Worm (Caenorhabditis elegans) whole organism, early embryonic: Measurements from ENCODE around the gene pgp-4.

Source experiments
- F13C5.2 ChIP-seq: sonication (generic microtip); optimal IDR thresholded peaks from 2 replicates; lab custom pipeline; 2017; ENCODE audit warnings: mild to moderate bottlenecking, missing genetic modification characterization, inconsistent platforms, missing compliant biosample characterization
- aly-1 ChIP-seq: sonication (generic microtip); optimal IDR thresholded peaks from 2 replicates; lab custom pipeline; 2016; ENCODE audit warnings: missing genetic modification characterization, missing compliant biosample characterization
- ama-1 ChIP-seq: fragments of 150-350 bp; optimal IDR thresholded peaks from 2 replicates; lab custom pipeline; 2014
- ceh-13 ChIP-seq: fragments of 200-800 bp; sonication (Bioruptor generic); optimal IDR thresholded peaks from 2 replicates; lab custom pipeline; 2018; ENCODE audit warnings: mild to moderate bottlenecking, missing genetic modification characterization, missing compliant biosample characterization
- hnd-1 ChIP-seq: sonication (generic microtip); optimal IDR thresholded peaks from 2 replicates; lab custom pipeline; 2016; ENCODE audit warnings: missing genetic modification characterization, missing compliant biosample characterization
- pes-1 ChIP-seq: fragments of 200-800 bp; sonication (Bioruptor generic); IDR thresholded peaks from 2 replicates; pipeline ENCODE4 v1.3.6; 2022; ENCODE audit warnings: missing genetic modification reagents, missing genetic modification characterization, missing compliant biosample characterization
- scrt-1 ChIP-seq: fragments of 200-800 bp; sonication (Bioruptor generic); IDR thresholded peaks from 2 replicates; pipeline ENCODE4 v1.3.6; 2022; ENCODE audit warnings: missing genetic modification characterization, missing compliant biosample characterization
- tbx-11 ChIP-seq: fragments of 200-800 bp; sonication (Bioruptor generic); IDR thresholded peaks from 2 replicates; pipeline ENCODE4 v1.3.6; 2022; ENCODE audit warnings: missing genetic modification characterization, missing compliant biosample characterization
- tra-4 ChIP-seq: sonication (generic microtip); optimal IDR thresholded peaks from 2 replicates; lab custom pipeline; 2017; ENCODE audit warnings: missing genetic modification characterization, missing compliant biosample characterization

DNA sequence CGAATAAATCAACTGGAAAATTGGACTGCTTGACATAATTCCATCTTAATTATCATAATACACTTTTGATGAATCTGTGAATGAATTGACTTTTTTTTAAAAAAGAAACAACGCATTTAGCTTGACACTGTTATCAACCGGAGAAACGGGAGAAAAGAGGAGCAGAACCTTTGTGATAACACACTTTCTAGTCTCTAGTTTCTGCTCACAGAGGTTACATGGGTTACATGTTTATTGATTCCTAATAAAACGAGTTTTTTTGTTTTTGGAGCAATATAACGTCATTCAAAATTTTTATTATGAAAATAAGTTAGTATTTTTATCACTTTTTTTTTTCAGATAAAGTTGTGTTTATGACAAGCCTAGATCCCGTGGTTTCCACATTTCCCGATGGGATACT lies 39.7 kb upstream of the pgp-4 start, which contains the start of gene hizr-1:
- TF ChIP-seq ceh-13 (no peak), pes-1 (GFP tag; lab: Robert Waterston, UW) (no peak), F13C5.2 (tag; lab: Kevin White, UChicago) (no peak), tra-4 (no peak), ama-1 (lab: Kevin White, UChicago) (no peak), aly-1 (tag; lab: Kevin White, UChicago) (no peak), hnd-1 (tag; lab: Kevin White, UChicago) (no peak), scrt-1 (GFP tag; lab: Robert Waterston, UW) (no peak), tbx-11 (GFP tag; lab: Robert Waterston, UW) (no peak)
